Worm (Caenorhabditis elegans) whole organism, dauer: ENCODE results near the gene ral-1.

ENCODE experiments used
- unc-62 ChIP-seq: sonication (generic microtip); optimal IDR thresholded peaks from 2 replicates; lab custom pipeline; 2017; ENCODE audit warnings: missing biosample characterization, missing genetic modification reagents, missing genetic modification characterization

Gene ral-1

DNA sequence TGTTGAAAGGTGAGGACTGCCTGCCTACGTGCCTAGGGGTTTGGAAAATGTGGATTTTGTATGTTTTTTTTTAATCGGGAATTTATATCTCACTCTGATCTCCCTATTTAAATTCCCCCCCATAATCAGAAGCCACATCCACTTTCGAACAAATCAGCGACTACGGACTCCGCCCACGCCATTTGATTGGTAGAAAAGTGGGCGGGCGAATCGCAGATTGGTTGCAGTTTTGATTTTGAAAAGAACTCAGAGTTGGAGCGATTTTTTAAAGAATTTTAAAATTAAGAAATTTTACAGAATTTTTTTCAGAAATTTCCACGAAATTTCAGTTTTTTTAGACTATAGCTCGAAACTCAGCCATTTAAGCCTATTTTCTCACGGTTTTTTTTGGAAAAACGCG is 49.0 kb downstream of the ral-1 start:
- no peak for TF ChIP-seq unc-62
